Fruit fly (Drosophila melanogaster) whole organism, embryonic: Measurements from ENCODE around the gene smal.

ENCODE experiments used
- Abd-B ChIP-seq: fragments of 200-800 bp; sonication (Bioruptor generic); optimal IDR thresholded peaks from 2 replicates; lab custom pipeline; 2018; ENCODE audit warnings: missing biosample characterization, mild to moderate bottlenecking, missing genetic modification characterization, moderate library complexity
- Atf-2 ChIP-seq: fragments of 200-800 bp; sonication (Bioruptor generic); optimal IDR thresholded peaks from 2 replicates; lab custom pipeline; 2016; ENCODE audit warnings: missing biosample characterization, missing genetic modification characterization
- Awh ChIP-seq: fragments of 200-800 bp; sonication (Bioruptor generic); IDR thresholded peaks from 2 replicates; pipeline ENCODE4, ENCODE4 v1.3.6; 2022; ENCODE audit warnings: missing biosample characterization, missing genetic modification characterization
- CG10959 ChIP-seq: fragments of 200-800 bp; sonication (Bioruptor generic); IDR thresholded peaks from 2 replicates; pipeline ENCODE4 v1.3.6; 2022; ENCODE audit warnings: missing biosample characterization, missing genetic modification characterization
- CG12769 ChIP-seq: fragments of 200-800 bp; sonication (Bioruptor generic); optimal IDR thresholded peaks from 2 replicates; lab custom pipeline; 2019; ENCODE audit warnings: missing biosample characterization, mild to moderate bottlenecking, missing genetic modification characterization, moderate library complexity
- CG13624 ChIP-seq: fragments of 200-800 bp; sonication (Bioruptor generic); optimal IDR thresholded peaks from 2 replicates; lab custom pipeline; 2016; ENCODE audit warnings: missing biosample characterization, missing genetic modification characterization
- CG1832 ChIP-seq: fragments of 200-800 bp; sonication (Bioruptor generic); optimal IDR thresholded peaks from 2 replicates; lab custom pipeline; 2017; ENCODE audit warnings: missing biosample characterization, mild to moderate bottlenecking, missing genetic modification characterization, inconsistent platforms
- CG2199 ChIP-seq: fragments of 200-800 bp; sonication (Bioruptor generic); IDR thresholded peaks from 3 replicates; pipeline ENCODE4 v1.3.6; 2022; ENCODE audit warnings: missing biosample characterization, missing genetic modification characterization
- CG2202 ChIP-seq: fragments of 200-800 bp; sonication (Bioruptor generic); optimal IDR thresholded peaks from 2 replicates; lab custom pipeline; 2018; ENCODE audit warnings: missing biosample characterization, mild to moderate bottlenecking, missing genetic modification characterization
- CG3995 ChIP-seq: fragments of 200-800 bp; sonication (Bioruptor generic); optimal IDR thresholded peaks from 3 replicates; lab custom pipeline; 2016; ENCODE audit warnings: missing biosample characterization, missing genetic modification characterization
- CG42726 ChIP-seq: fragments of 200-800 bp; sonication (Bioruptor generic); IDR thresholded peaks from 2 replicates; pipeline ENCODE4 v1.3.6; 2022; ENCODE audit warnings: missing biosample characterization, missing genetic modification characterization; ENCODE audit not compliant: partially characterized antibody
- CG4854 ChIP-seq: fragments of 200-800 bp; sonication (Bioruptor generic); optimal IDR thresholded peaks from 2 replicates; lab custom pipeline; 2016; ENCODE audit warnings: missing biosample characterization, missing genetic modification characterization, inconsistent platforms
- CG5953 ChIP-seq: fragments of 200-800 bp; sonication (Bioruptor generic); IDR thresholded peaks from 2 replicates; pipeline ENCODE4 v1.3.6; 2022; ENCODE audit warnings: missing biosample characterization, missing genetic modification characterization
- CG9876 ChIP-seq: fragments of 200-800 bp; sonication (Bioruptor generic); optimal IDR thresholded peaks from 2 replicates; lab custom pipeline; 2016; ENCODE audit warnings: missing biosample characterization, missing genetic modification characterization
- Elba2 ChIP-seq: fragments of 200-800 bp; sonication (Bioruptor generic); optimal IDR thresholded peaks from 3 replicates; lab custom pipeline; 2016; ENCODE audit warnings: missing biosample characterization, missing genetic modification characterization
- Med ChIP-seq: fragments of 200-800 bp; sonication (Bioruptor generic); peaks from one replicate; lab custom pipeline; 2016; ENCODE audit warnings: missing biosample characterization, missing genetic modification characterization, mild to moderate bottlenecking, inconsistent platforms, moderate library complexity
- Myb ChIP-seq: fragments of 200-800 bp; sonication (Bioruptor generic); optimal IDR thresholded peaks from 2 replicates; lab custom pipeline; 2016; ENCODE audit warnings: missing biosample characterization, missing genetic modification characterization
- Pdp1 ChIP-seq, 2 experiments: fragments of 200-800 bp; sonication (Bioruptor generic); optimal IDR thresholded peaks; 3 replicates each; lab custom pipeline; 2016; ENCODE audit warnings: missing biosample characterization in 2 of 2, missing genetic modification characterization in 2 of 2, mild to moderate bottlenecking in 1 of 2, moderate library complexity in 1 of 2
- Sry-δ ChIP-seq: fragments of 200-800 bp; sonication (Bioruptor generic); optimal IDR thresholded peaks from 2 replicates; lab custom pipeline; 2016; ENCODE audit warnings: missing biosample characterization, missing genetic modification characterization
- Taf1 ChIP-seq: fragments of 200-800 bp; sonication (Bioruptor generic); IDR thresholded peaks from 2 replicates; pipeline ENCODE4 v1.3.6; 2022; ENCODE audit warnings: missing biosample characterization, missing genetic modification characterization
- YL-1 ChIP-seq: fragments of 200-800 bp; sonication (Bioruptor generic); optimal IDR thresholded peaks from 3 replicates; lab custom pipeline; 2017; ENCODE audit warnings: missing biosample characterization, mild to moderate bottlenecking, missing genetic modification characterization
- abd-A ChIP-seq: fragments of 200-800 bp; sonication (Bioruptor generic); optimal IDR thresholded peaks from 3 replicates; lab custom pipeline; 2019; ENCODE audit warnings: missing biosample characterization, mild to moderate bottlenecking, missing genetic modification characterization, moderate library complexity
- aop ChIP-seq: fragments of 200-800 bp; sonication (Bioruptor generic); IDR thresholded peaks from 2 replicates; pipeline ENCODE4 v1.3.6; 2022; ENCODE audit warnings: missing biosample characterization, missing genetic modification characterization
- caup ChIP-seq: fragments of 200-800 bp; sonication (Bioruptor generic); optimal IDR thresholded peaks from 3 replicates; lab custom pipeline; 2017; ENCODE audit warnings: missing biosample characterization, mild to moderate bottlenecking, missing genetic modification characterization, moderate library complexity; ENCODE audit not compliant: severe bottlenecking
- cg ChIP-seq: fragments of 200-800 bp; sonication (Bioruptor generic); optimal IDR thresholded peaks from 3 replicates; lab custom pipeline; 2019; ENCODE audit warnings: missing biosample characterization, mild to moderate bottlenecking, missing genetic modification characterization, moderate library complexity
- chinmo ChIP-seq: fragments of 200-800 bp; sonication (Bioruptor generic); IDR thresholded peaks from 4 replicates; pipeline ENCODE4 v1.3.6; 2022; ENCODE audit warnings: missing biosample characterization, missing genetic modification characterization; ENCODE audit not compliant: partially characterized antibody
- crol ChIP-seq: fragments of 200-800 bp; sonication (Bioruptor generic); IDR thresholded peaks from 2 replicates; pipeline ENCODE4 v1.3.6; 2022; ENCODE audit warnings: missing biosample characterization, missing genetic modification characterization
- esg ChIP-seq: fragments of 200-800 bp; sonication (Bioruptor generic); conservative IDR thresholded peaks from 2 replicates; pipeline ENCODE4 v1.3.6; 2022; ENCODE audit warnings: missing biosample characterization, missing genetic modification characterization
- fd96Cb ChIP-seq: fragments of 200-800 bp; sonication (Bioruptor generic); optimal IDR thresholded peaks from 2 replicates; lab custom pipeline; 2018; ENCODE audit warnings: missing biosample characterization, mild to moderate bottlenecking, missing genetic modification characterization, moderate library complexity
- gcm ChIP-seq: fragments of 200-800 bp; sonication (Bioruptor generic); optimal IDR thresholded peaks from 2 replicates; lab custom pipeline; 2019; ENCODE audit warnings: missing biosample characterization, mild to moderate bottlenecking, missing genetic modification characterization, moderate library complexity
- grn ChIP-seq: fragments of 200-800 bp; sonication (Bioruptor generic); optimal IDR thresholded peaks from 3 replicates; lab custom pipeline; 2017; ENCODE audit warnings: missing biosample characterization, missing genetic modification characterization
- gro ChIP-seq: fragments of 200-800 bp; sonication (Bioruptor generic); optimal IDR thresholded peaks from 2 replicates; lab custom pipeline; 2016; ENCODE audit warnings: missing biosample characterization, missing genetic modification characterization
- kni ChIP-seq: fragments of 200-800 bp; sonication (Bioruptor generic); optimal IDR thresholded peaks from 3 replicates; lab custom pipeline; 2017; ENCODE audit warnings: mild to moderate bottlenecking, missing biosample characterization, missing genetic modification reagents, missing genetic modification characterization
- luna ChIP-seq: fragments of 200-800 bp; sonication (Bioruptor generic); optimal IDR thresholded peaks from 2 replicates; lab custom pipeline; 2016; ENCODE audit warnings: missing biosample characterization, missing genetic modification characterization
- oc ChIP-seq: fragments of 200-800 bp; sonication (Bioruptor generic); optimal IDR thresholded peaks from 2 replicates; lab custom pipeline; 2018; ENCODE audit warnings: missing biosample characterization, mild to moderate bottlenecking, missing genetic modification characterization, moderate library complexity
- onecut ChIP-seq: fragments of 200-800 bp; sonication (Bioruptor generic); IDR thresholded peaks from 2 replicates; pipeline ENCODE4 v1.3.6; 2022; ENCODE audit warnings: missing biosample characterization, missing genetic modification characterization
- run ChIP-seq: fragments of 200-800 bp; sonication (Bioruptor generic); optimal IDR thresholded peaks from 3 replicates; lab custom pipeline; 2018; ENCODE audit warnings: missing biosample characterization, mild to moderate bottlenecking, missing genetic modification characterization
- salm ChIP-seq: fragments of 200-800 bp; sonication (Bioruptor generic); optimal IDR thresholded peaks from 2 replicates; lab custom pipeline; 2018; ENCODE audit warnings: missing biosample characterization, mild to moderate bottlenecking, missing genetic modification characterization
- sd ChIP-seq: fragments of 200-800 bp; sonication (Bioruptor generic); optimal IDR thresholded peaks from 3 replicates; lab custom pipeline; 2018; ENCODE audit warnings: missing biosample characterization, mild to moderate bottlenecking, missing genetic modification characterization, moderate library complexity
- sens-2 ChIP-seq: fragments of 200-800 bp; sonication (Bioruptor generic); IDR thresholded peaks from 2 replicates; pipeline ENCODE4 v1.3.6; 2022; ENCODE audit warnings: missing biosample characterization, missing genetic modification characterization
- sr ChIP-seq: fragments of 200-800 bp; sonication (Bioruptor generic); IDR thresholded peaks from 3 replicates; pipeline ENCODE4 v1.3.6; 2022; ENCODE audit warnings: missing biosample characterization, missing genetic modification characterization
- vfl ChIP-seq: fragments of 200-800 bp; sonication (Bioruptor generic); optimal IDR thresholded peaks from 2 replicates; lab custom pipeline; 2016; ENCODE audit warnings: missing biosample characterization, missing genetic modification characterization
- vnd ChIP-seq: fragments of 200-800 bp; sonication (Bioruptor generic); IDR thresholded peaks from 3 replicates; pipeline ENCODE4 v1.3.6; 2022; ENCODE audit warnings: missing biosample characterization, missing genetic modification characterization; ENCODE audit not compliant: partially characterized antibody
- vvl ChIP-seq: fragments of 200-800 bp; sonication (Bioruptor generic); IDR thresholded peaks from 2 replicates; pipeline ENCODE4 v1.3.6; 2022; ENCODE audit warnings: missing biosample characterization, missing genetic modification characterization

The smal gene

dm6 chr2L:6186356-6186755 is 7.4 kb downstream of the smal start (continued):
- peak; percentile 20 for TF ChIP-seq CG1832
- TF ChIP-seq esg = no peak
- no peak for TF ChIP-seq vfl
- TF ChIP-seq abd-A (tag; lab: Kevin White, UChicago) = peak; percentile 64
- peak; percentile 45 for TF ChIP-seq crol
- TF ChIP-seq vnd = no peak
- TF ChIP-seq sens-2 (GFP tag; lab: Robert Waterston, UW) = 0 out of 2 replicates have a peak, but pooled peaks have one; percentile 11
- TF ChIP-seq CG12769 (tag; lab: Kevin White, UChicago) = no peak

- TF ChIP-seq CG3995 (GFP tag; lab: Kevin White, UChicago) (no peak), kni (no peak), salm (tag; lab: Kevin White, UChicago) (peak; percentile 24), gro (GFP tag; lab: Kevin White, UChicago) (no peak), CG42726 (GFP tag; lab: Robert Waterston, UW) (0 out of 2 replicates have a peak, but pooled peaks have one; percentile 30), Sry-δ (GFP tag; lab: Kevin White, UChicago) (no peak), grn (GFP tag; lab: Kevin White, UChicago) (peak; percentile 76), Myb (GFP tag; lab: Kevin White, UChicago) (no peak), CG5953 (GFP tag; lab: Robert Waterston, UW) (no peak), YL-1 (GFP tag; lab: Kevin White, UChicago) (no peak), sd (tag; lab: Kevin White, UChicago) (peak; percentile 74), vvl (GFP tag; lab: Robert Waterston, UW) (peak; percentile 75), Atf-2 (GFP tag; lab: Kevin White, UChicago) (no peak), luna (GFP tag; lab: Kevin White, UChicago) (no peak), aop (GFP tag; lab: Robert Waterston, UW) (no peak), Pdp1 (GFP tag; optimal IDR thresholded peaks at IDR 0.05; lab: Kevin White, UChicago) (peak in 1 of 2 experiments; percentile 20), Awh (GFP tag; lab: Robert Waterston, UW) (peak; percentile 86), CG9876 (GFP tag; lab: Kevin White, UChicago) (no peak), oc (peak; percentile 9), abd-A (tag; lab: Kevin White, UChicago) (peak; percentile 91), CG13624 (GFP tag; lab: Kevin White, UChicago) (no peak), CG10959 (GFP tag; lab: Robert Waterston, UW) (no peak), CG2202 (no peak)
These were observed 14.2 kb downstream of the smal start for dm6 chr2L:6193004-6193566.

- TF ChIP-seq Med (GFP tag; lab: Kevin White, UChicago) (peak; percentile 25), CG4854 (GFP tag; lab: Kevin White, UChicago) (no peak), caup (GFP tag; lab: Kevin White, UChicago) (no peak), cg (peak; percentile 38), fd96Cb (tag; lab: Kevin White, UChicago) (no peak), chinmo (0 out of 4 replicates have a peak, but pooled peaks have one; percentile 20), gcm (GFP tag; lab: Kevin White, UChicago) (peak; percentile 57), run (tag; lab: Kevin White, UChicago) (peak; percentile 57), sr (GFP tag; lab: Robert Waterston, UW) (no peak), CG12769 (tag; lab: Kevin White, UChicago) (peak; percentile 34), Abd-B (GFP tag; lab: Kevin White, UChicago) (peak; percentile 49), CG2199 (GFP tag; lab: Robert Waterston, UW) (peak; percentile 50; the same call in 1 of the 3 replicates), Taf1 (GFP tag; lab: Robert Waterston, UW) (no peak), Elba2 (GFP tag; lab: Kevin White, UChicago) (no peak), onecut (GFP tag; lab: Robert Waterston, UW) (no peak)
- TF ChIP-seq, all 482 proteins: peak for 8
These were observed 15.1 kb downstream of the smal start for dm6 chr2L:6194054-6194453.
